Fruit fly (Drosophila melanogaster) whole organism, embryonic: ENCODE data around the gene Ca-Ma2d.
A peak's percentile ranks its signal among the peaks of the same experiment; 100 is the strongest.

Source experiments
- Adf1 ChIP-seq: fragments of 200-800 bp; sonication (Bioruptor generic); IDR thresholded peaks from 2 replicates; pipeline ENCODE4 v1.3.6; 2022; ENCODE audit warnings: missing biosample characterization, missing genetic modification characterization
- Atf-2 ChIP-seq: fragments of 200-800 bp; sonication (Bioruptor generic); optimal IDR thresholded peaks from 2 replicates; lab custom pipeline; 2016; ENCODE audit warnings: missing biosample characterization, missing genetic modification characterization
- Bteb2 ChIP-seq: fragments of 200-800 bp; sonication (Bioruptor generic); optimal IDR thresholded peaks from 2 replicates; lab custom pipeline; 2016; ENCODE audit warnings: missing biosample characterization, missing genetic modification characterization
- CG10267 ChIP-seq: fragments of 200-800 bp; sonication (Bioruptor generic); optimal IDR thresholded peaks from 2 replicates; lab custom pipeline; 2018; ENCODE audit warnings: missing biosample characterization, mild to moderate bottlenecking, missing genetic modification characterization, moderate library complexity
- CG10366 ChIP-seq: fragments of 200-800 bp; sonication (Bioruptor generic); IDR thresholded peaks from 2 replicates; pipeline ENCODE4 v1.3.6; 2022; ENCODE audit warnings: missing biosample characterization, missing genetic modification characterization
- CG12104 ChIP-seq: fragments of 200-800 bp; sonication (Bioruptor generic); optimal IDR thresholded peaks from 3 replicates; lab custom pipeline; 2016; ENCODE audit warnings: missing biosample characterization, missing genetic modification characterization
- CG12155 ChIP-seq: fragments of 200-800 bp; sonication (Bioruptor generic); optimal IDR thresholded peaks from 3 replicates; lab custom pipeline; 2016; ENCODE audit warnings: missing biosample characterization, missing genetic modification characterization
- CG1233 ChIP-seq: fragments of 200-800 bp; sonication (Bioruptor generic); optimal IDR thresholded peaks from 4 replicates; lab custom pipeline; 2018; ENCODE audit warnings: missing biosample characterization, mild to moderate bottlenecking, missing genetic modification characterization
- CG12744 ChIP-seq: fragments of 200-800 bp; sonication (Bioruptor generic); optimal IDR thresholded peaks from 2 replicates; lab custom pipeline; 2016; ENCODE audit warnings: missing biosample characterization, missing genetic modification characterization
- CG12942 ChIP-seq: fragments of 200-800 bp; sonication (Bioruptor generic); optimal IDR thresholded peaks from 3 replicates; lab custom pipeline; 2016; ENCODE audit warnings: missing biosample characterization, missing genetic modification characterization
- CG13624 ChIP-seq: fragments of 200-800 bp; sonication (Bioruptor generic); optimal IDR thresholded peaks from 2 replicates; lab custom pipeline; 2016; ENCODE audit warnings: missing biosample characterization, missing genetic modification characterization
- CG1602 ChIP-seq: fragments of 200-800 bp; sonication (Bioruptor generic); optimal IDR thresholded peaks from 3 replicates; lab custom pipeline; 2016; ENCODE audit warnings: missing biosample characterization, missing genetic modification characterization
- CG18619 ChIP-seq: fragments of 200-800 bp; sonication (Bioruptor generic); optimal IDR thresholded peaks from 3 replicates; lab custom pipeline; 2017; ENCODE audit warnings: missing biosample characterization, mild to moderate bottlenecking, missing genetic modification characterization
- CG2116 ChIP-seq: fragments of 200-800 bp; sonication (Bioruptor generic); optimal IDR thresholded peaks from 3 replicates; lab custom pipeline; 2018; ENCODE audit warnings: missing biosample characterization, mild to moderate bottlenecking, missing genetic modification characterization
- CG30403 ChIP-seq: fragments of 200-800 bp; sonication (Bioruptor generic); optimal IDR thresholded peaks from 3 replicates; lab custom pipeline; 2016; ENCODE audit warnings: missing biosample characterization, missing genetic modification characterization
- CG3065 ChIP-seq: fragments of 200-800 bp; sonication (Bioruptor generic); optimal IDR thresholded peaks from 2 replicates; lab custom pipeline; 2016; ENCODE audit warnings: missing biosample characterization, missing genetic modification characterization
- CG34376 ChIP-seq: fragments of 200-800 bp; sonication (Bioruptor generic); optimal IDR thresholded peaks from 2 replicates; lab custom pipeline; 2018; ENCODE audit warnings: missing biosample characterization, mild to moderate bottlenecking, missing genetic modification characterization
- CG43689 ChIP-seq: fragments of 200-800 bp; sonication (Bioruptor generic); IDR thresholded peaks from 2 replicates; pipeline ENCODE4 v1.3.6; 2022; ENCODE audit warnings: missing biosample characterization, missing genetic modification characterization
- CG4424 ChIP-seq: fragments of 200-800 bp; sonication (Bioruptor generic); optimal IDR thresholded peaks from 3 replicates; lab custom pipeline; 2016; ENCODE audit warnings: missing biosample characterization, missing genetic modification characterization
- CG8765 ChIP-seq: fragments of 200-800 bp; sonication (Bioruptor generic); IDR thresholded peaks from 2 replicates; pipeline ENCODE4 v1.3.6; 2022; ENCODE audit warnings: missing biosample characterization, missing genetic modification characterization
- CG8924 ChIP-seq: fragments of 200-800 bp; optimal IDR thresholded peaks from 3 replicates; lab custom pipeline; 2019; ENCODE audit warnings: missing biosample characterization, mild to moderate bottlenecking, missing genetic modification characterization, moderate library complexity
- CG9797 ChIP-seq: fragments of 200-800 bp; sonication (Bioruptor generic); optimal IDR thresholded peaks from 3 replicates; lab custom pipeline; 2018; ENCODE audit warnings: missing biosample characterization, mild to moderate bottlenecking, missing genetic modification characterization
- Camta ChIP-seq: fragments of 200-800 bp; sonication (Bioruptor generic); optimal IDR thresholded peaks from 2 replicates; lab custom pipeline; 2016; ENCODE audit warnings: missing biosample characterization, missing genetic modification characterization
- CrebB ChIP-seq: fragments of 200-800 bp; sonication (Bioruptor generic); optimal IDR thresholded peaks from 3 replicates; lab custom pipeline; 2018; ENCODE audit warnings: missing biosample characterization, mild to moderate bottlenecking, missing genetic modification characterization
- Doc3 ChIP-seq: fragments of 200-800 bp; sonication (Bioruptor generic); IDR thresholded peaks from 3 replicates; pipeline ENCODE4 v1.3.6; 2022; ENCODE audit warnings: missing biosample characterization, missing genetic modification characterization; ENCODE audit not compliant: partially characterized antibody
- Dref ChIP-seq: fragments of 200-800 bp; sonication (Bioruptor generic); IDR thresholded peaks from 2 replicates; pipeline ENCODE4 v1.3.6; 2022; ENCODE audit warnings: missing biosample characterization, missing genetic modification characterization
- ERR ChIP-seq: fragments of 200-800 bp; sonication (Bioruptor generic); optimal IDR thresholded peaks from 2 replicates; lab custom pipeline; 2016; ENCODE audit warnings: missing biosample characterization, missing genetic modification characterization
- HLH4C ChIP-seq: fragments of 200-800 bp; sonication (Bioruptor generic); IDR thresholded peaks from 3 replicates; pipeline ENCODE4 v1.3.6; 2022; ENCODE audit warnings: missing biosample characterization, missing genetic modification characterization; ENCODE audit not compliant: partially characterized antibody
- HmgZ ChIP-seq: fragments of 200-800 bp; sonication (Bioruptor generic); optimal IDR thresholded peaks from 2 replicates; lab custom pipeline; 2018; ENCODE audit warnings: missing biosample characterization, mild to moderate bottlenecking, missing genetic modification characterization
- Jarid2 ChIP-seq: fragments of 200-800 bp; sonication (Bioruptor generic); optimal IDR thresholded peaks from 3 replicates; lab custom pipeline; 2017; ENCODE audit warnings: mild to moderate bottlenecking, missing biosample characterization, missing genetic modification reagents, missing genetic modification characterization
- MESR4 ChIP-seq: fragments of 200-800 bp; sonication (Bioruptor generic); optimal IDR thresholded peaks from 2 replicates; lab custom pipeline; 2018; ENCODE audit warnings: missing biosample characterization, mild to moderate bottlenecking, missing genetic modification characterization, moderate library complexity
- Max ChIP-seq: fragments of 200-800 bp; sonication (Bioruptor generic); optimal IDR thresholded peaks from 2 replicates; lab custom pipeline; 2016; ENCODE audit warnings: missing biosample characterization, mild to moderate bottlenecking, missing genetic modification characterization
- Rfx ChIP-seq: fragments of 200-800 bp; sonication (Bioruptor generic); IDR thresholded peaks from 2 replicates; pipeline ENCODE4 v1.3.6; 2022; ENCODE audit warnings: missing biosample characterization, missing genetic modification characterization
- Six4 ChIP-seq: fragments of 200-800 bp; sonication (Bioruptor generic); optimal IDR thresholded peaks from 2 replicates; lab custom pipeline; 2016; ENCODE audit warnings: missing biosample characterization, missing genetic modification characterization
- Tbp ChIP-seq: fragments of >200 bp; optimal IDR thresholded peaks from 2 replicates; lab custom pipeline; 2018; ENCODE audit warnings: missing biosample characterization, missing genetic modification characterization
- ato ChIP-seq: fragments of 200-800 bp; sonication (Bioruptor generic); IDR thresholded peaks from 2 replicates; pipeline ENCODE4 v1.3.6; 2022; ENCODE audit warnings: missing biosample characterization, missing genetic modification characterization; ENCODE audit not compliant: partially characterized antibody
- bab2 ChIP-seq: fragments of 200-800 bp; sonication (Bioruptor generic); optimal IDR thresholded peaks from 2 replicates; lab custom pipeline; 2016; ENCODE audit warnings: missing biosample characterization, missing genetic modification characterization
- cas ChIP-seq: fragments of 200-800 bp; sonication (Bioruptor generic); IDR thresholded peaks from 2 replicates; pipeline ENCODE4 v1.3.6; 2022; ENCODE audit warnings: missing biosample characterization, missing genetic modification characterization
- gro ChIP-seq: fragments of 200-800 bp; sonication (Bioruptor generic); optimal IDR thresholded peaks from 2 replicates; lab custom pipeline; 2016; ENCODE audit warnings: missing biosample characterization, missing genetic modification characterization
- gt ChIP-seq: fragments of 200-800 bp; sonication (Bioruptor generic); IDR thresholded peaks from 2 replicates; pipeline ENCODE4 v1.3.6; 2022; ENCODE audit warnings: missing biosample characterization, missing genetic modification characterization
- ind ChIP-seq: fragments of 200-800 bp; sonication (Bioruptor generic); optimal IDR thresholded peaks from 3 replicates; lab custom pipeline; 2016; ENCODE audit warnings: missing biosample characterization, missing genetic modification characterization
- mld ChIP-seq: fragments of 200-800 bp; sonication (Bioruptor generic); IDR thresholded peaks from 3 replicates; pipeline ENCODE4 v1.3.6; 2022; ENCODE audit warnings: missing biosample characterization, missing genetic modification characterization; ENCODE audit not compliant: partially characterized antibody
- phol ChIP-seq: fragments of 200-800 bp; sonication (Bioruptor generic); optimal IDR thresholded peaks from 3 replicates; lab custom pipeline; 2018; ENCODE audit warnings: missing biosample characterization, mild to moderate bottlenecking, missing genetic modification characterization, moderate library complexity
- prd ChIP-seq, 3 experiments: fragments of >200 bp in 2 of 3; fragments of 200-800 bp in 1 of 3; sonication (Bioruptor generic) in 1 of 3; optimal IDR thresholded peaks in 2 of 3; IDR thresholded peaks in 1 of 3; 2 replicates in 2 of 3; 3 replicates in 1 of 3; pipeline versions ENCODE4 v1.3.6 to Lab custom; 2017 to 2022; ENCODE audit warnings: missing biosample characterization in 1 of 3, missing genetic modification characterization in 1 of 3
- schlank ChIP-seq: fragments of 200-800 bp; sonication (Bioruptor generic); optimal IDR thresholded peaks from 2 replicates; lab custom pipeline; 2018; ENCODE audit warnings: missing biosample characterization, mild to moderate bottlenecking, missing genetic modification characterization
- sim ChIP-seq: fragments of 200-800 bp; sonication (Bioruptor generic); IDR thresholded peaks from 2 replicates; pipeline ENCODE4 v1.3.6; 2022; ENCODE audit warnings: missing biosample characterization, missing genetic modification characterization
- tin ChIP-seq: fragments of 200-800 bp; sonication (Bioruptor generic); optimal IDR thresholded peaks from 3 replicates; lab custom pipeline; 2016; ENCODE audit warnings: missing biosample characterization, missing genetic modification characterization
- tna ChIP-seq: fragments of 200-800 bp; sonication (Bioruptor generic); IDR thresholded peaks from 2 replicates; pipeline ENCODE4 v1.3.6; 2022; ENCODE audit warnings: missing biosample characterization, missing genetic modification characterization; ENCODE audit not compliant: partially characterized antibody
- unpg ChIP-seq: fragments of 200-800 bp; sonication (Bioruptor generic); optimal IDR thresholded peaks from 3 replicates; lab custom pipeline; 2018; ENCODE audit warnings: missing biosample characterization, mild to moderate bottlenecking, missing genetic modification characterization, moderate library complexity
- zen2 ChIP-seq: fragments of 200-800 bp; sonication (Bioruptor generic); IDR thresholded peaks from 3 replicates; pipeline ENCODE4 v1.3.6; 2022; ENCODE audit warnings: missing biosample characterization, missing genetic modification characterization; ENCODE audit not compliant: partially characterized antibody

The Ca-Ma2d gene

DNA sequence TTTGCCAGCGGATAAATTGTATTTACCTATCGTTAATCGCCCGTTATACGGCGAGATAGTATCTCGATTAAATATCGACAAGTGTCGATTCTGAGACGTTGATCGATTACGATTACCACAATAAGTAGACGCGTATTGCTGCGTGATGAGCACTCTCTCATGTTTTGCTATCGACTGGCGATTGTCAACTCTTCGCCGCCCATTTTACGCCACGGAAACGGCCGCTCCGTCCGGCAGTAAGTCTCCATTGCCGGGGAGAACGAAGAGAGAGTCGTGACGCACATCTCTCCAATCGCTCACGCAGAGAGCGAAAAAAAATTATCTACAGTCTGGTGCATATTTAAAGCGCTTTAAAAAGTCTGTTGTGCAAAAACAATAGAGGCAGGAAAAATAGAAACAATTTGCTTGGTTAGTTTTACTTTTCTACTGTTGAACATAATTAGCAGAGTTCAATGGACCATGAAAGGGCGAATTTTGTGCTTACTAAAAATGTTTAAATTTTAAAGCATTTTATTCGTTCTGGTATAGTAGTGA, 20.4 kb downstream of the Ca-Ma2d start, which contains the start of gene CG46309 (continued):
- TF ChIP-seq tna (GFP tag; lab: Robert Waterston, UW) (peak; percentile 99), CG13624 (GFP tag; lab: Kevin White, UChicago) (peak; percentile 40), unpg (GFP tag; lab: Kevin White, UChicago) (no peak), gro (GFP tag; lab: Kevin White, UChicago) (peak; percentile 25), CG43689 (GFP tag; lab: Robert Waterston, UW) (no peak), CG30403 (peak; percentile 58), ato (GFP tag; lab: Robert Waterston, UW) (peak; percentile 98), CG10267 (peak; percentile 36), Atf-2 (GFP tag; lab: Kevin White, UChicago) (no peak), prd (optimal IDR thresholded peaks at IDR 0.05; lab: Kevin White, UChicago) (no peak), prd (GFP tag; IDR thresholded peaks at IDR 0.05; lab: Robert Waterston, UW) (no peak), gt (GFP tag; lab: Robert Waterston, UW) (no peak), CG8924 (tag; lab: Kevin White, UChicago) (peak; percentile 64), Camta (GFP tag; lab: Kevin White, UChicago) (peak; percentile 13), CG9797 (GFP tag; lab: Kevin White, UChicago) (no peak), Rfx (no peak; the same call in 1 of the 2 replicates), schlank (tag; lab: Kevin White, UChicago) (peak; percentile 23), Jarid2 (GFP tag; lab: Kevin White, UChicago) (peak; percentile 75), Six4 (GFP tag; lab: Kevin White, UChicago) (peak; percentile 28), CG12942 (GFP tag; lab: Kevin White, UChicago) (peak; percentile 22), MESR4 (GFP tag; lab: Kevin White, UChicago) (no peak), phol (tag; lab: Kevin White, UChicago) (no peak), CG1602 (GFP tag; lab: Kevin White, UChicago) (peak; percentile 10), HmgZ (tag; lab: Kevin White, UChicago) (peak; percentile 46), Bteb2 (GFP tag; lab: Kevin White, UChicago) (peak; percentile 69), CG2116 (GFP tag; lab: Kevin White, UChicago) (peak; percentile 59), Tbp (no peak), CG12744 (GFP tag; lab: Kevin White, UChicago) (no peak), CG34376 (GFP tag; lab: Kevin White, UChicago) (peak; percentile 78), tin (peak; percentile 4), CrebB (tag; lab: Kevin White, UChicago) (peak; percentile 72), CG18619 (GFP tag; lab: Kevin White, UChicago) (peak; percentile 25), Max (GFP tag; lab: Kevin White, UChicago) (no peak), CG8765 (GFP tag; lab: Robert Waterston, UW) (no peak), zen2 (GFP tag; lab: Robert Waterston, UW) (peak; percentile 93; the same call in 2 of the 3 replicates), CG3065 (GFP tag; lab: Kevin White, UChicago) (no peak), bab2 (GFP tag; lab: Kevin White, UChicago) (peak; percentile 30), CG10366 (no peak), sim (GFP tag; lab: Robert Waterston, UW) (no peak), CG1233 (no peak), ind (peak; percentile 35), CG4424 (GFP tag; lab: Kevin White, UChicago) (peak; percentile 18), HLH4C (GFP tag; lab: Robert Waterston, UW) (peak; percentile 99), CG12104 (GFP tag; lab: Kevin White, UChicago) (peak; percentile 18), Doc3 (GFP tag; lab: Robert Waterston, UW) (peak; percentile 78; the same call in 2 of the 3 replicates), mld (no peak; the same call in 1 of the 3 replicates), Dref (peak; percentile 75; the same call in 1 of the 2 replicates), ERR (no peak), CG12155 (GFP tag; lab: Kevin White, UChicago) (peak; percentile 35), cas (GFP tag; lab: Robert Waterston, UW) (peak; percentile 36; the same call in 1 of the 2 replicates), Adf1 (GFP tag; lab: Robert Waterston, UW) (peak; percentile 30; the same call in 1 of the 2 replicates)
